Worm (Caenorhabditis elegans): ENCODE data around the gene snx-1.

The snx-1 gene

ce11 chrX:1110723-1111122, 18.1 kb upstream of the snx-1 start:
- peak; percentile 48 for TF ChIP-seq unc-120 (tag; optimal IDR thresholded peaks at IDR 0.05; ENCODE audit: poor library complexity, severe bottlenecking)
- no peak for TF ChIP-seq lin-32 (GFP tag; optimal IDR thresholded peaks at IDR 0.05)
- peak; percentile 98 for TF ChIP-seq hlh-1 (tag; optimal IDR thresholded peaks at IDR 0.05)

ce11 chrX:1111603-1112002, 17.2 kb upstream of the snx-1 start, which contains the start of gene C05D9.3:
Gene C05D9.3, plus strand, starts transcription at chrX:1111903.
- TF ChIP-seq sptf-1 (tag; optimal IDR thresholded peaks at IDR 0.05) (no peak), cnd-1 (tag; optimal IDR thresholded peaks at IDR 0.05) (no peak)

DNA sequence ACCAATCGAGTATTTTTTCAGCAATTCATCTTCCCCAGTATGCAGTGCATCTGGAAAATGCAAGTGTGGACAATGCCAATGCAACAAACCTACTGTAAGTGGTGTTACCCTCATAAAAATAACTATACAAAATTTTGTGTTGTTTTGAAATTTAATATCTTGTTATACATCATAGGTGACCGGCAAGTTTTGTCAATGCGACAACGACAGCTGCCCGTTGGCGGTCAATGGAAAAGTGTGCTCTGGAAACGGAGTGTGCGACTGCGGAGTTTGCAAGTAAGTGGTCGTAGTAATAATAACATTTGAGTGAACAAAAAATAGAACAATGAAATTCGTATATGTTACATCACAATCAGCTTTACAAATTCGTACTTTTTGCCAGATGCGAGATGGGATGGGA, 13.6 kb upstream of the snx-1 start:
- TF ChIP-seq mab-5 (tag; optimal IDR thresholded peaks at IDR 0.05) (no peak), hlh-1 (tag; optimal IDR thresholded peaks at IDR 0.05) (peak; percentile 64)

DNA sequence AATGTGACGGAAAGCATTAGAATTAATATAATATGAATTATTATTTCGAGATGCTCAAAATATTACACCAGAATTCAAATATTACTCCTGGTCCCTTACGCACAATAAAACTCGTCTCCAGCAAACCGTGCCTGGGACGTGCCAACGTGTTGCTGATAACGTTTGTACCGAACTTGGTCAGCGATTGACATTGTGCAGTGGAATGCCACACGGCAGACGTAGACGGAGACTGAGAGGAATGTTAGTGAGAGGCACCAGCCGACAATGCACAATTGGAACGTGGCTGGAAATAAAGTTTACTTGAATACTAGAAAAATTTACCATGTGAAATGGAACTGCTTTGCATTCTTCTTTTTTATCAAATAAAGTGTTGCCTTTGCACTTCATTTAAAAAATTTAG, 11.5 kb upstream of the snx-1 start:
- TF ChIP-seq unc-120 (tag; optimal IDR thresholded peaks at IDR 0.05; ENCODE audit: poor library complexity, severe bottlenecking) (no peak), nhr-28 (tag; optimal IDR thresholded peaks at IDR 0.05) (no peak), lin-32 (GFP tag; optimal IDR thresholded peaks at IDR 0.05) (no peak), ceh-83 (GFP tag; optimal IDR thresholded peaks at IDR 0.05) (no peak), mep-1 (tag; optimal IDR thresholded peaks at IDR 0.05) (no peak), M03D4.4 (tag; optimal IDR thresholded peaks at IDR 0.05) (no peak), nhr-12 (tag; optimal IDR thresholded peaks at IDR 0.05) (no peak), lin-13 (tag; optimal IDR thresholded peaks at IDR 0.05) (no peak), nhr-76 (tag; optimal IDR thresholded peaks at IDR 0.05) (no peak)

- TF ChIP-seq mep-1 (tag; optimal IDR thresholded peaks at IDR 0.05) (no peak), ceh-83 (GFP tag; optimal IDR thresholded peaks at IDR 0.05) (no peak), ztf-11 (tag; optimal IDR thresholded peaks at IDR 0.05) (no peak), lsy-2 (tag; optimal IDR thresholded peaks at IDR 0.05) (no peak), unc-62 (GFP tag; optimal IDR thresholded peaks at IDR 0.05) (no peak), ces-1 (GFP tag; optimal IDR thresholded peaks at IDR 0.05) (no peak), snpc-4 (tag; optimal IDR thresholded peaks at IDR 0.05) (no peak), elt-3 (tag; optimal IDR thresholded peaks at IDR 0.05) (no peak), ceh-43 (GFP tag; optimal IDR thresholded peaks at IDR 0.05) (no peak), sem-2 (GFP tag; optimal IDR thresholded peaks at IDR 0.05) (no peak), sptf-1 (tag; optimal IDR thresholded peaks at IDR 0.05) (no peak), nhr-28 (tag; optimal IDR thresholded peaks at IDR 0.05) (no peak), mab-5 (tag; optimal IDR thresholded peaks at IDR 0.05) (no peak), zip-8 (tag; optimal IDR thresholded peaks at IDR 0.05) (no peak), unc-39 (tag; optimal IDR thresholded peaks at IDR 0.05) (no peak), ham-2 (GFP tag; optimal IDR thresholded peaks at IDR 0.05) (no peak), nhr-12 (tag; optimal IDR thresholded peaks at IDR 0.05) (no peak)
Observed at ce11 chrX:1119305-1119704, 9.5 kb upstream of the snx-1 start, which contains the start of gene C05D9.7. Gene C05D9.7, minus strand, starts transcription at chrX:1119405.

ce11 chrX:1120326-1120725, 8.5 kb upstream of the snx-1 start:
- no peak for TF ChIP-seq elt-3 (tag; optimal IDR thresholded peaks at IDR 0.05)
- TF ChIP-seq cnd-1 (tag; optimal IDR thresholded peaks at IDR 0.05): peak; percentile 23
- no peak for TF ChIP-seq blmp-1 (tag; optimal IDR thresholded peaks at IDR 0.05)
- TF ChIP-seq unc-39 (tag; optimal IDR thresholded peaks at IDR 0.05): no peak
- TF ChIP-seq bed-3 (GFP tag; optimal IDR thresholded peaks at IDR 0.05): no peak
- TF ChIP-seq hlh-1 (tag; optimal IDR thresholded peaks at IDR 0.05): peak; percentile 33
- no peak for TF ChIP-seq elt-1 (tag; optimal IDR thresholded peaks at IDR 0.05; ENCODE audit: borderline replicate concordance, insufficient read depth)
- peak; percentile 99 for TF ChIP-seq ces-1 (GFP tag; optimal IDR thresholded peaks at IDR 0.05)
- TF ChIP-seq nhr-28 (tag; optimal IDR thresholded peaks at IDR 0.05): no peak
- peak; percentile 64 for TF ChIP-seq nhr-2 (tag; optimal IDR thresholded peaks at IDR 0.05)
- no peak for TF ChIP-seq snpc-4 (tag; optimal IDR thresholded peaks at IDR 0.05)
- TF ChIP-seq ceh-39 (tag; optimal IDR thresholded peaks at IDR 0.05): no peak
- TF ChIP-seq M03D4.4 (tag; optimal IDR thresholded peaks at IDR 0.05): peak; percentile 32
- peak; percentile 68 for TF ChIP-seq mls-2 (tag; optimal IDR thresholded peaks at IDR 0.05)
- TF ChIP-seq drap-1 (GFP tag; optimal IDR thresholded peaks at IDR 0.05): no peak
- peak; percentile 52 for TF ChIP-seq mab-5 (tag; optimal IDR thresholded peaks at IDR 0.05)
- no peak for TF ChIP-seq tbx-8 (GFP tag; optimal IDR thresholded peaks at IDR 0.05)
- peak; percentile 59 for TF ChIP-seq unc-120 (tag; optimal IDR thresholded peaks at IDR 0.05; ENCODE audit: poor library complexity, severe bottlenecking)
- TF ChIP-seq nhr-12 (tag; optimal IDR thresholded peaks at IDR 0.05): no peak
- no peak for TF ChIP-seq nhr-76 (tag; optimal IDR thresholded peaks at IDR 0.05)
- TF ChIP-seq flh-1 (GFP tag; optimal IDR thresholded peaks at IDR 0.05): no peak
- peak; percentile 46 for TF ChIP-seq sptf-1 (tag; optimal IDR thresholded peaks at IDR 0.05)
- no peak for TF ChIP-seq lin-13 (tag; optimal IDR thresholded peaks at IDR 0.05)
- no peak for TF ChIP-seq ham-2 (GFP tag; optimal IDR thresholded peaks at IDR 0.05)
- peak; percentile 5 for TF ChIP-seq mep-1 (tag; optimal IDR thresholded peaks at IDR 0.05)
- no peak for TF ChIP-seq pha-4 (tag; optimal IDR thresholded peaks at IDR 0.05)
- TF ChIP-seq sem-2 (GFP tag; optimal IDR thresholded peaks at IDR 0.05): no peak
- TF ChIP-seq ztf-11 (tag; optimal IDR thresholded peaks at IDR 0.05): peak; percentile 36
- no peak for TF ChIP-seq lsy-2 (tag; optimal IDR thresholded peaks at IDR 0.05)
- peak; percentile 99 for TF ChIP-seq unc-62 (GFP tag; optimal IDR thresholded peaks at IDR 0.05)
- TF ChIP-seq nhr-237 (tag; optimal IDR thresholded peaks at IDR 0.05): no peak
- no peak for TF ChIP-seq lin-32 (GFP tag; optimal IDR thresholded peaks at IDR 0.05)
- TF ChIP-seq zip-8 (tag; optimal IDR thresholded peaks at IDR 0.05): no peak
- TF ChIP-seq ceh-83 (GFP tag; optimal IDR thresholded peaks at IDR 0.05): no peak
- no peak for TF ChIP-seq ceh-43 (GFP tag; optimal IDR thresholded peaks at IDR 0.05)

Data from whole organism, mixed stage, embryonic.